Worm (Caenorhabditis elegans) whole organism, L2 larva: Measurements from ENCODE around the gene ykt-6.
A peak's percentile ranks its signal among the peaks of the same experiment; 100 is the strongest.

Source experiments
- C34F6.9 ChIP-seq: fragments of 150-350 bp; optimal IDR thresholded peaks from 2 replicates; lab custom pipeline; 2014; ENCODE audit warnings: missing biosample characterization, missing genetic modification characterization
- F13H6.1 ChIP-seq: sonication (generic microtip); optimal IDR thresholded peaks from 2 replicates; lab custom pipeline; 2016; ENCODE audit warnings: missing genetic modification characterization, missing compliant biosample characterization
- R02D3.7 ChIP-seq: fragments of 150-350 bp; optimal IDR thresholded peaks from 2 replicates; lab custom pipeline; 2014; ENCODE audit warnings: missing biosample characterization, missing genetic modification characterization
- Y55F3AM.14 ChIP-seq: fragments of 200-800 bp; sonication (Bioruptor generic); optimal IDR thresholded peaks from 2 replicates; lab custom pipeline; 2018; ENCODE audit warnings: mild to moderate bottlenecking, missing genetic modification characterization, missing compliant biosample characterization
- ZK546.5 ChIP-seq: sonication (generic microtip); optimal IDR thresholded peaks from 2 replicates; lab custom pipeline; 2017; ENCODE audit warnings: missing biosample characterization, missing genetic modification characterization
- alr-1 ChIP-seq: fragments of 150-350 bp; optimal IDR thresholded peaks from 2 replicates; lab custom pipeline; 2014; ENCODE audit warnings: missing biosample characterization, missing genetic modification characterization
- aly-2 ChIP-seq: fragments of 150-350 bp; optimal IDR thresholded peaks from 2 replicates; lab custom pipeline; 2014; ENCODE audit warnings: missing biosample characterization, missing genetic modification characterization
- ama-1 ChIP-seq: fragments of 150-350 bp; optimal IDR thresholded peaks from 2 replicates; lab custom pipeline; 2018; ENCODE audit warnings: inconsistent platforms
- blmp-1 ChIP-seq: sonication (generic microtip); optimal IDR thresholded peaks from 2 replicates; lab custom pipeline; 2017; ENCODE audit warnings: missing genetic modification characterization, mild to moderate bottlenecking, missing compliant biosample characterization, antibody characterized with exemption, moderate library complexity; ENCODE audit not compliant: insufficient read depth
- ceh-16 ChIP-seq: fragments of 150-350 bp; optimal IDR thresholded peaks from 2 replicates; lab custom pipeline; 2014; ENCODE audit warnings: missing biosample characterization, missing genetic modification characterization
- ceh-82 ChIP-seq: fragments of 150-350 bp; optimal IDR thresholded peaks from 2 replicates; lab custom pipeline; 2014; ENCODE audit warnings: missing biosample characterization, missing genetic modification characterization
- crh-2 ChIP-seq: sonication (generic microtip); optimal IDR thresholded peaks from 2 replicates; lab custom pipeline; 2017; ENCODE audit warnings: missing biosample characterization, missing genetic modification characterization
- dmd-4 ChIP-seq: sonication (generic microtip); optimal IDR thresholded peaks from 2 replicates; lab custom pipeline; 2017; ENCODE audit warnings: missing biosample characterization, missing genetic modification characterization
- egl-27 ChIP-seq: sonication (generic microtip); optimal IDR thresholded peaks from 3 replicates; lab custom pipeline; 2017; ENCODE audit warnings: missing biosample characterization, missing genetic modification reagents, missing genetic modification characterization
- elt-1 ChIP-seq: fragments of 150-350 bp; optimal IDR thresholded peaks from 2 replicates; lab custom pipeline; 2014; ENCODE audit warnings: missing biosample characterization, missing genetic modification characterization
- elt-3 ChIP-seq: sonication (generic microtip); optimal IDR thresholded peaks from 2 replicates; lab custom pipeline; 2017; ENCODE audit warnings: missing biosample characterization, missing genetic modification characterization
- fos-1 ChIP-seq: fragments of 150-350 bp; optimal IDR thresholded peaks from 2 replicates; lab custom pipeline; 2014; ENCODE audit warnings: missing biosample characterization, missing genetic modification characterization
- gmeb-1 ChIP-seq: fragments of 150-350 bp; optimal IDR thresholded peaks from 2 replicates; lab custom pipeline; 2014; ENCODE audit warnings: missing biosample characterization, missing genetic modification characterization
- lin-11 ChIP-seq: fragments of 150-350 bp; sonication (generic microtip); optimal IDR thresholded peaks from 2 replicates; lab custom pipeline; 2014; ENCODE audit warnings: missing biosample characterization, missing genetic modification characterization, inconsistent platforms, mixed read lengths
- lin-13 ChIP-seq: fragments of 150-350 bp; optimal IDR thresholded peaks from 2 replicates; lab custom pipeline; 2014; ENCODE audit warnings: missing biosample characterization, missing genetic modification reagents, missing genetic modification characterization
- lin-39 ChIP-seq: fragments of 150-350 bp; optimal IDR thresholded peaks from 2 replicates; lab custom pipeline; 2014; ENCODE audit warnings: missing biosample characterization, missing genetic modification reagents, missing genetic modification characterization
- lsy-2 ChIP-seq, 2 experiments: fragments of 150-350 bp in 1 of 2; sonication (generic microtip) in 1 of 2; optimal IDR thresholded peaks; 2 replicates each; lab custom pipeline; 2014 to 2017; ENCODE audit warnings: missing biosample characterization in 2 of 2, missing genetic modification characterization in 2 of 2
- mab-5 ChIP-seq: fragments of 150-350 bp; optimal IDR thresholded peaks from 2 replicates; lab custom pipeline; 2014; ENCODE audit warnings: missing biosample characterization, missing genetic modification characterization
- mbf-1 ChIP-seq: sonication (generic microtip); optimal IDR thresholded peaks from 2 replicates; lab custom pipeline; 2017; ENCODE audit warnings: missing biosample characterization, missing genetic modification characterization
- mdl-1 ChIP-seq, 2 experiments: fragments of 150-350 bp in 1 of 2; sonication (generic microtip) in 1 of 2; optimal IDR thresholded peaks; 2 replicates each; lab custom pipeline; 2017; ENCODE audit warnings: missing biosample characterization in 2 of 2, missing genetic modification characterization in 2 of 2
- nhr-10 ChIP-seq: sonication (generic microtip); optimal IDR thresholded peaks from 2 replicates; lab custom pipeline; 2017; ENCODE audit warnings: missing biosample characterization, missing genetic modification characterization
- nhr-11 ChIP-seq: fragments of 150-350 bp; optimal IDR thresholded peaks from 2 replicates; lab custom pipeline; 2014; ENCODE audit warnings: missing biosample characterization, missing genetic modification characterization
- nhr-12 ChIP-seq: fragments of 150-350 bp; optimal IDR thresholded peaks from 2 replicates; lab custom pipeline; 2014; ENCODE audit warnings: missing biosample characterization, missing genetic modification characterization
- nhr-129 ChIP-seq: fragments of 150-350 bp; optimal IDR thresholded peaks from 2 replicates; lab custom pipeline; 2014; ENCODE audit warnings: missing biosample characterization, missing genetic modification characterization
- nhr-21 ChIP-seq: fragments of 150-350 bp; optimal IDR thresholded peaks from 2 replicates; lab custom pipeline; 2014; ENCODE audit warnings: missing biosample characterization, missing genetic modification characterization
- nhr-23 ChIP-seq: fragments of 150-350 bp; optimal IDR thresholded peaks from 2 replicates; lab custom pipeline; 2014; ENCODE audit warnings: missing biosample characterization, missing genetic modification reagents, missing genetic modification characterization
- nhr-237 ChIP-seq: fragments of 150-350 bp; optimal IDR thresholded peaks from 2 replicates; lab custom pipeline; 2014; ENCODE audit warnings: missing biosample characterization, missing genetic modification characterization
- nhr-25 ChIP-seq: fragments of 150-350 bp; sonication (generic microtip); optimal IDR thresholded peaks from 3 replicates; lab custom pipeline; 2014; ENCODE audit warnings: missing biosample characterization, missing genetic modification characterization
- nhr-6 ChIP-seq: fragments of 150-350 bp; optimal IDR thresholded peaks from 2 replicates; lab custom pipeline; 2014; ENCODE audit warnings: missing biosample characterization, missing genetic modification characterization
- nhr-77 ChIP-seq: fragments of 150-350 bp; optimal IDR thresholded peaks from 2 replicates; lab custom pipeline; 2014; ENCODE audit warnings: missing biosample characterization, missing genetic modification characterization
- peb-1 ChIP-seq: fragments of 150-350 bp; optimal IDR thresholded peaks from 2 replicates; lab custom pipeline; 2014; ENCODE audit warnings: missing biosample characterization, missing genetic modification characterization
- sem-4 ChIP-seq: fragments of 150-350 bp; optimal IDR thresholded peaks from 2 replicates; lab custom pipeline; 2014; ENCODE audit warnings: missing biosample characterization, missing genetic modification reagents, missing genetic modification characterization
- skn-1 ChIP-seq: sonication (generic microtip); optimal IDR thresholded peaks from 2 replicates; lab custom pipeline; 2017; ENCODE audit warnings: missing biosample characterization, missing genetic modification characterization
- sma-3 ChIP-seq: sonication (generic microtip); optimal IDR thresholded peaks from 2 replicates; lab custom pipeline; 2016; ENCODE audit warnings: missing genetic modification reagents, missing genetic modification characterization, missing compliant biosample characterization
- sma-9 ChIP-seq, 2 experiments: fragments of 150-350 bp in 1 of 2; sonication (generic microtip) in 1 of 2; optimal IDR thresholded peaks; 2 replicates each; lab custom pipeline; 2014 to 2016; ENCODE audit warnings: missing genetic modification characterization in 2 of 2, mild to moderate bottlenecking in 1 of 2, missing biosample characterization in 1 of 2, missing compliant biosample characterization in 1 of 2, missing genetic modification reagents in 1 of 2, moderate library complexity in 1 of 2
- snpc-4 ChIP-seq: fragments of 150-350 bp; optimal IDR thresholded peaks from 2 replicates; lab custom pipeline; 2014; ENCODE audit warnings: missing biosample characterization, missing genetic modification characterization
- unc-55 ChIP-seq: fragments of 150-350 bp; sonication (generic microtip); optimal IDR thresholded peaks from 3 replicates; lab custom pipeline; 2014; ENCODE audit warnings: missing biosample characterization, missing genetic modification reagents, missing genetic modification characterization
- unc-62 ChIP-seq: fragments of 150-350 bp; optimal IDR thresholded peaks from 2 replicates; lab custom pipeline; 2014; ENCODE audit warnings: missing biosample characterization, missing genetic modification reagents, missing genetic modification characterization
- zag-1 ChIP-seq: fragments of 150-350 bp; optimal IDR thresholded peaks from 2 replicates; lab custom pipeline; 2014; ENCODE audit warnings: missing biosample characterization, missing genetic modification characterization
- ztf-1 ChIP-seq: fragments of 200-800 bp; sonication (Bioruptor generic); conservative IDR thresholded peaks from 2 replicates; pipeline ENCODE4 v1.3.6; 2022; ENCODE audit warnings: missing genetic modification characterization, missing compliant biosample characterization
- ztf-11 ChIP-seq: sonication (generic microtip); optimal IDR thresholded peaks from 2 replicates; lab custom pipeline; 2017; ENCODE audit warnings: missing biosample characterization, missing genetic modification characterization
- ztf-4 ChIP-seq: fragments of 150-350 bp; optimal IDR thresholded peaks from 2 replicates; lab custom pipeline; 2014; ENCODE audit warnings: missing biosample characterization, missing genetic modification characterization

ykt-6 gene

ce11 chrIII:7275296-7275695 is 12.1 kb downstream of the ykt-6 start, which contains the start of gene psd-1:
psd-1 (minus strand) TSS chrIII:7275396.
- TF ChIP-seq nhr-237 (tag; lab: Kevin White, UChicago) (no peak), lin-11 (tag; lab: Kevin White, UChicago) (no peak), zag-1 (tag; lab: Kevin White, UChicago) (no peak), nhr-25 (tag; lab: Kevin White, UChicago) (no peak), lsy-2 (tag; optimal IDR thresholded peaks at IDR 0.05; lab: Kevin White, UChicago) (no peak), nhr-10 (no peak), nhr-11 (tag; lab: Kevin White, UChicago) (no peak), C34F6.9 (tag; lab: Kevin White, UChicago) (no peak), nhr-77 (tag; lab: Kevin White, UChicago) (no peak), fos-1 (tag; lab: Kevin White, UChicago) (no peak), dmd-4 (no peak), lin-39 (tag; lab: Kevin White, UChicago) (no peak), elt-1 (no peak), snpc-4 (tag; lab: Kevin White, UChicago) (no peak)

ce11 chrIII:7273718-7274117 is 13.7 kb downstream of the ykt-6 start:
- TF ChIP-seq R02D3.7 (tag; lab: Kevin White, UChicago) (no peak), F13H6.1 (no peak), ztf-11 (tag; lab: Kevin White, UChicago) (no peak), sma-9 (GFP tag; optimal IDR thresholded peaks at IDR 0.05; lab: Kevin White, UChicago) (peak; percentile 72), sma-9 (tag; optimal IDR thresholded peaks at IDR 0.05; lab: Kevin White, UChicago) (no peak), lsy-2 (tag; optimal IDR thresholded peaks at IDR 0.05; lab: Kevin White, UChicago) (peak in 1 of 2 experiments; percentile 19), alr-1 (no peak), mbf-1 (tag; lab: Kevin White, UChicago) (no peak), C34F6.9 (tag; lab: Kevin White, UChicago) (no peak), sem-4 (tag; lab: Kevin White, UChicago) (no peak), unc-62 (GFP tag; lab: Kevin White, UChicago) (no peak), ceh-16 (tag; lab: Kevin White, UChicago) (no peak), blmp-1 (tag; lab: Kevin White, UChicago) (no peak), lin-13 (no peak), ztf-1 (GFP tag; lab: Robert Waterston, UW) (no peak), sma-3 (GFP tag; lab: Kevin White, UChicago) (no peak), nhr-237 (tag; lab: Kevin White, UChicago) (no peak), elt-3 (tag; lab: Kevin White, UChicago) (no peak), ztf-4 (tag; lab: Kevin White, UChicago) (no peak), peb-1 (tag; lab: Kevin White, UChicago) (no peak), nhr-21 (tag; lab: Kevin White, UChicago) (peak; percentile 68), mdl-1 (tag; optimal IDR thresholded peaks at IDR 0.05; lab: Kevin White, UChicago) (no peak), nhr-129 (tag; lab: Kevin White, UChicago) (peak; percentile 19), nhr-23 (tag; lab: Kevin White, UChicago) (no peak), ama-1 (no peak), crh-2 (tag; lab: Kevin White, UChicago) (no peak), snpc-4 (tag; lab: Kevin White, UChicago) (no peak), elt-1 (no peak)

DNA sequence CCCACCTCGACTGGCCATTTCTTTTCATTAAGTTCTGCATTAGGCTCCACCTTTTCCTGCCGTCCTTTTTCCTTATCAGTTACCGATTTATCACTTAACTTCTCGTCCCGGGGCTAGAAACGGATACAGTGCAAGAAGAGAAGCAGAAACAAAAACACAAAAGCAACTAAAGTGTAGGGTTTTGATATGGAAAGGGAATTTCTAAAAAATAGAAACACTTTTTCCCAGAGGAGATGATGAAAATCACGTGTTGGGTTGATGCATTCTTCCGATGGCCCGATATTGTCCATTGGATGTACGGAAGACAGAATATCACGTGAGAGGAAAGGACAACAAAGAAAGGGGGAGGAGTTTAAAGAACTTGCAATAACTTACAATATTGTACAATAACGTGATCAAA is 14.6 kb downstream of the ykt-6 start:
- TF ChIP-seq unc-62 (GFP tag; lab: Kevin White, UChicago) (no peak), nhr-129 (tag; lab: Kevin White, UChicago) (peak; percentile 89), nhr-11 (tag; lab: Kevin White, UChicago) (no peak), sma-3 (GFP tag; lab: Kevin White, UChicago) (peak; percentile 82), alr-1 (no peak), peb-1 (tag; lab: Kevin White, UChicago) (no peak), skn-1 (tag; lab: Kevin White, UChicago) (no peak), sem-4 (tag; lab: Kevin White, UChicago) (no peak), mab-5 (tag; lab: Kevin White, UChicago) (no peak), C34F6.9 (tag; lab: Kevin White, UChicago) (no peak), gmeb-1 (peak; percentile 71), unc-55 (GFP tag; lab: Kevin White, UChicago) (no peak), ZK546.5 (tag; lab: Kevin White, UChicago) (no peak), ztf-1 (GFP tag; lab: Robert Waterston, UW) (no peak), nhr-12 (tag; lab: Kevin White, UChicago) (no peak), nhr-25 (tag; lab: Kevin White, UChicago) (peak; percentile 51), nhr-237 (tag; lab: Kevin White, UChicago) (no peak), fos-1 (tag; lab: Kevin White, UChicago) (peak; percentile 63), lsy-2 (tag; optimal IDR thresholded peaks at IDR 0.05; lab: Kevin White, UChicago) (peak in 1 of 2 experiments; percentile 46), blmp-1 (tag; lab: Kevin White, UChicago) (peak; percentile 85), F13H6.1 (no peak), nhr-77 (tag; lab: Kevin White, UChicago) (no peak), aly-2 (tag; lab: Kevin White, UChicago) (no peak), Y55F3AM.14 (GFP tag; lab: Kevin White, UChicago) (no peak), nhr-21 (tag; lab: Kevin White, UChicago) (peak; percentile 92), egl-27 (tag; lab: Kevin White, UChicago) (peak; percentile 64), lin-39 (tag; lab: Kevin White, UChicago) (no peak), mdl-1 (tag; optimal IDR thresholded peaks at IDR 0.05; lab: Kevin White, UChicago) (peak in 1 of 2 experiments; percentile 32), crh-2 (tag; lab: Kevin White, UChicago) (peak; percentile 55), ceh-16 (tag; lab: Kevin White, UChicago) (no peak), ztf-4 (tag; lab: Kevin White, UChicago) (no peak), ceh-82 (no peak), nhr-6 (tag; lab: Kevin White, UChicago) (no peak)
